Fruit fly (Drosophila melanogaster) ovary, adult (tissue): ENCODE measurements around the gene trp.
A peak's percentile ranks its signal among the peaks of the same experiment; 100 is the strongest.
"Not testable (repeated sequence)": the region's sequence is repeated elsewhere in the genome, so short reads cannot be mapped to it uniquely, and the experiment has no call there.

Source experiments
- CG17801 ChIP-seq: fragments of 200-800 bp; optimal IDR thresholded peaks from 2 replicates; lab custom pipeline; 2019; ENCODE audit warnings: missing biosample characterization, mild to moderate bottlenecking, missing genetic modification characterization, moderate library complexity; ENCODE audit not compliant: partially characterized antibody

trp gene

dm6 chr3R:29920189-29920588 lies at the start of gene trp:
TSS of gene trp (minus strand) at chr3R:29920289.
- no peak for TF ChIP-seq CG17801 (GFP tag; lab: Kevin White, UChicago)

- no peak for TF ChIP-seq CG17801 (GFP tag; lab: Kevin White, UChicago)
Observed at dm6 chr3R:29969347-29969746, 49.3 kb upstream of the trp start, which contains the start of gene TkR99D. TSS of gene TkR99D (minus strand) at chr3R:29969447.

- TF ChIP-seq CG17801 (GFP tag; lab: Kevin White, UChicago), result no peak
Observed at dm6 chr3R:29963102-29963501, 43.0 kb upstream of the trp start.

dm6 chr3R:29959329-29959728 lies 39.2 kb upstream of the trp start:
- no peak for TF ChIP-seq CG17801 (GFP tag; lab: Kevin White, UChicago)

dm6 chr3R:29935756-29936155 lies 15.7 kb upstream of the trp start, which contains the start of the genes eIF2Balpha and Vps13B:
TSS of gene eIF2Balpha (minus strand) at chr3R:29935888.
TSS of gene Vps13B (plus strand) at chr3R:29935978.
- peak; percentile 71 for TF ChIP-seq CG17801 (GFP tag; lab: Kevin White, UChicago)

- peak; percentile 10 for TF ChIP-seq CG17801 (GFP tag; lab: Kevin White, UChicago)
Observed at dm6 chr3R:29933007-29933464, 12.9 kb upstream of the trp start, which contains the start of the genes Cog7, CG42557 and CG42558. TSS of gene Cog7 (minus strand) at chr3R:29933057. TSS of gene CG42557 (plus strand) at chr3R:29933287. TSS of gene CG42558 (plus strand) at chr3R:29933287.

dm6 chr3R:29930286-29930685 lies 10.2 kb upstream of the trp start, which contains the start of gene alpha-Man-Ic:
TSS of gene alpha-Man-Ic (minus strand) at chr3R:29930386.
- TF ChIP-seq CG17801 (GFP tag; lab: Kevin White, UChicago), result no peak

dm6 chr3R:29926955-29927354 lies 6.9 kb upstream of the trp start, which contains the start of gene CG15522:
TSS of gene CG15522 (plus strand) at chr3R:29927255.
- no peak for TF ChIP-seq CG17801 (GFP tag; lab: Kevin White, UChicago)

dm6 chr3R:29926089-29926488 lies 6.0 kb upstream of the trp start, which contains the start of gene Jon99Ci:
TSS of gene Jon99Ci (minus strand) at chr3R:29926189.
- no peak for TF ChIP-seq CG17801 (GFP tag; lab: Kevin White, UChicago)

dm6 chr3R:29924515-29924914 lies 4.4 kb upstream of the trp start, which contains the start of gene Jon99Cii:
TSS of gene Jon99Cii (minus strand) at chr3R:29924615.
- not testable (repeated sequence) for TF ChIP-seq CG17801 (GFP tag; lab: Kevin White, UChicago)

- not testable (repeated sequence) for TF ChIP-seq CG17801 (GFP tag; lab: Kevin White, UChicago)
Observed at dm6 chr3R:29921916-29922315, 1.8 kb upstream of the trp start, which contains the start of gene Jon99Ciii. TSS of gene Jon99Ciii (plus strand) at chr3R:29922216.

dm6 chr3R:29914246-29914645 lies 5.8 kb downstream of the trp start, which contains the start of gene Capa:
TSS of gene Capa (minus strand) at chr3R:29914346.
- TF ChIP-seq CG17801 (GFP tag; lab: Kevin White, UChicago), result no peak

- no peak for TF ChIP-seq CG17801 (GFP tag; lab: Kevin White, UChicago)
Observed at dm6 chr3R:29907601-29908175, 12.4 kb downstream of the trp start, which contains the start of gene CG31036. TSS of gene CG31036 (plus strand) at chr3R:29908107.

- TF ChIP-seq CG17801 (GFP tag; lab: Kevin White, UChicago), result no peak
Observed at dm6 chr3R:29905164-29905563, 14.9 kb downstream of the trp start, which contains the start of gene CG15515. TSS of gene CG15515 (plus strand) at chr3R:29905464.

- TF ChIP-seq CG17801 (GFP tag; lab: Kevin White, UChicago), result no peak
Observed at dm6 chr3R:29903775-29904356, 16.2 kb downstream of the trp start, which contains the start of gene CG15517. TSS of gene CG15517 (minus strand) at chr3R:29903825.
